Worm (Caenorhabditis elegans) whole organism, L4 larva: ENCODE results near the gene C24H11.5.
A peak's percentile ranks its signal among the peaks of the same experiment; 100 is the strongest.

ENCODE experiments used
- F10B5.3 ChIP-seq: sonication (generic microtip); optimal IDR thresholded peaks from 2 replicates; lab custom pipeline; 2016; ENCODE audit warnings: mild to moderate bottlenecking, missing genetic modification characterization, missing compliant biosample characterization
- Y48G9A.11 ChIP-seq: fragments of 200-800 bp; sonication (Bioruptor generic); IDR thresholded peaks from 2 replicates; pipeline ENCODE4 v1.3.6; 2022; ENCODE audit warnings: missing genetic modification reagents, missing genetic modification characterization, missing compliant biosample characterization
- Y75B8A.6 ChIP-seq: fragments of 200-800 bp; sonication (Bioruptor generic); IDR thresholded peaks from 2 replicates; pipeline ENCODE4 v1.3.6; 2022; ENCODE audit warnings: missing genetic modification reagents, missing genetic modification characterization, missing compliant biosample characterization
- ZK546.5 ChIP-seq, 2 experiments: sonication (generic microtip); optimal IDR thresholded peaks; 2 replicates each; lab custom pipeline; 2017; ENCODE audit warnings: missing biosample characterization in 2 of 2, missing genetic modification characterization in 2 of 2
- aha-1 ChIP-seq: fragments of 150-350 bp; peaks from one replicate; lab custom pipeline; 2014; ENCODE audit warnings: missing biosample characterization, missing genetic modification characterization
- arid-1 ChIP-seq: fragments of 200-800 bp; sonication (Bioruptor generic); conservative IDR thresholded peaks from 2 replicates; pipeline ENCODE4 v1.3.6; 2022; ENCODE audit warnings: missing genetic modification reagents, missing genetic modification characterization, missing compliant biosample characterization
- ceh-28 ChIP-seq: fragments of 150-350 bp; optimal IDR thresholded peaks from 2 replicates; lab custom pipeline; 2014; ENCODE audit warnings: missing biosample characterization, missing genetic modification reagents, missing genetic modification characterization
- ceh-62 ChIP-seq: sonication (generic microtip); optimal IDR thresholded peaks from 2 replicates; lab custom pipeline; 2017; ENCODE audit warnings: missing biosample characterization, missing genetic modification characterization
- ctbp-1 ChIP-seq: fragments of 200-800 bp; sonication (Bioruptor generic); IDR thresholded peaks from 2 replicates; pipeline ENCODE4 v1.3.6; 2022; ENCODE audit warnings: missing genetic modification reagents, missing genetic modification characterization, missing compliant biosample characterization
- daf-16 ChIP-seq, 3 experiments: sonication (generic microtip); optimal IDR thresholded peaks; 2 replicates each; lab custom pipeline; 2016 to 2017; ENCODE audit warnings: missing genetic modification characterization in 3 of 3, missing genetic modification reagents in 3 of 3, mild to moderate bottlenecking in 2 of 3, missing compliant biosample characterization in 2 of 3, missing biosample characterization in 1 of 3, moderate library complexity in 1 of 3
- daf-19 ChIP-seq: fragments of 200-800 bp; sonication (Bioruptor generic); conservative IDR thresholded peaks from 2 replicates; pipeline ENCODE4 v1.3.6; 2022; ENCODE audit warnings: missing genetic modification characterization, missing compliant biosample characterization
- daf-8 ChIP-seq: fragments of 200-800 bp; sonication (Bioruptor generic); IDR thresholded peaks from 2 replicates; pipeline ENCODE4 v1.3.6; 2022; ENCODE audit warnings: missing genetic modification characterization, missing compliant biosample characterization
- dmd-8 ChIP-seq: fragments of 200-800 bp; sonication (Bioruptor generic); IDR thresholded peaks from 2 replicates; pipeline ENCODE4 v1.3.6; 2022; ENCODE audit warnings: missing genetic modification characterization, missing compliant biosample characterization
- dpl-1 ChIP-seq: fragments of 150-350 bp; optimal IDR thresholded peaks from 2 replicates; lab custom pipeline; 2014; ENCODE audit warnings: missing biosample characterization, missing genetic modification reagents, missing genetic modification characterization
- duxl-1 ChIP-seq: sonication (generic microtip); optimal IDR thresholded peaks from 2 replicates; lab custom pipeline; 2016; ENCODE audit warnings: mild to moderate bottlenecking, missing genetic modification characterization, moderate library complexity, missing compliant biosample characterization; ENCODE audit not compliant: poor library complexity
- dve-1 ChIP-seq: sonication (generic microtip); optimal IDR thresholded peaks from 2 replicates; lab custom pipeline; 2017; ENCODE audit warnings: antibody characterized with exemption, mild to moderate bottlenecking, missing genetic modification characterization, missing compliant biosample characterization; ENCODE audit not compliant: insufficient read depth
- egl-43 ChIP-seq: fragments of 200-800 bp; sonication (Bioruptor generic); IDR thresholded peaks from 2 replicates; pipeline ENCODE4 v1.3.6; 2022; ENCODE audit warnings: missing genetic modification reagents, missing genetic modification characterization, missing compliant biosample characterization
- fos-1 ChIP-seq: fragments of 150-350 bp; optimal IDR thresholded peaks from 2 replicates; lab custom pipeline; 2014; ENCODE audit warnings: missing biosample characterization, missing genetic modification characterization
- gei-8 ChIP-seq: fragments of 200-800 bp; sonication (Bioruptor generic); optimal IDR thresholded peaks from 2 replicates; lab custom pipeline; 2018; ENCODE audit warnings: mild to moderate bottlenecking, missing genetic modification characterization, missing compliant biosample characterization
- hlh-11 ChIP-seq: fragments of 200-800 bp; sonication (Bioruptor generic); optimal IDR thresholded peaks from 2 replicates; lab custom pipeline; 2018; ENCODE audit warnings: mild to moderate bottlenecking, missing genetic modification characterization, missing compliant biosample characterization
- hlh-30 ChIP-seq: sonication (generic microtip); optimal IDR thresholded peaks from 2 replicates; lab custom pipeline; 2017; ENCODE audit warnings: antibody characterized with exemption, mild to moderate bottlenecking, missing genetic modification characterization, missing compliant biosample characterization; ENCODE audit not compliant: insufficient read depth
- lin-29 ChIP-seq: fragments of 200-800 bp; sonication (Bioruptor generic); IDR thresholded peaks from 2 replicates; pipeline ENCODE4 v1.3.6; 2022; ENCODE audit warnings: missing genetic modification reagents, missing genetic modification characterization, missing compliant biosample characterization
- lin-38 ChIP-seq: fragments of 200-800 bp; sonication (Bioruptor generic); IDR thresholded peaks from 2 replicates; pipeline ENCODE4 v1.3.6; 2022; ENCODE audit warnings: missing genetic modification reagents, missing genetic modification characterization, missing compliant biosample characterization
- lsy-2 ChIP-seq, 2 experiments: fragments of 150-350 bp in 1 of 2; sonication (generic microtip) in 1 of 2; optimal IDR thresholded peaks; 2 replicates each; lab custom pipeline; 2014 to 2017; ENCODE audit warnings: missing biosample characterization in 2 of 2, missing genetic modification characterization in 2 of 2
- madf-9 ChIP-seq: fragments of 200-800 bp; sonication (Bioruptor generic); conservative IDR thresholded peaks from 2 replicates; pipeline ENCODE4 v1.3.6; 2022; ENCODE audit warnings: missing genetic modification reagents, missing genetic modification characterization, missing compliant biosample characterization
- mdt-29 ChIP-seq: fragments of 200-800 bp; sonication (Bioruptor generic); IDR thresholded peaks from 2 replicates; pipeline ENCODE4 v1.3.6; 2022; ENCODE audit warnings: missing genetic modification reagents, missing genetic modification characterization, missing compliant biosample characterization
- mxl-3 ChIP-seq: fragments of 200-800 bp; sonication (Bioruptor generic); optimal IDR thresholded peaks from 2 replicates; lab custom pipeline; 2018; ENCODE audit warnings: mild to moderate bottlenecking, missing genetic modification characterization, missing compliant biosample characterization
- nhr-10 ChIP-seq: fragments of 150-350 bp; optimal IDR thresholded peaks from 2 replicates; lab custom pipeline; 2014; ENCODE audit warnings: missing biosample characterization, missing genetic modification characterization
- nhr-237 ChIP-seq: sonication (generic microtip); optimal IDR thresholded peaks from 2 replicates; lab custom pipeline; 2017; ENCODE audit warnings: missing biosample characterization, missing genetic modification characterization
- nhr-48 ChIP-seq: sonication (generic microtip); optimal IDR thresholded peaks from 2 replicates; lab custom pipeline; 2016; ENCODE audit warnings: mild to moderate bottlenecking, missing genetic modification characterization, missing compliant biosample characterization
- nhr-6 ChIP-seq: fragments of 150-350 bp; optimal IDR thresholded peaks from 2 replicates; lab custom pipeline; 2014; ENCODE audit warnings: missing biosample characterization, missing genetic modification characterization
- nhr-77 ChIP-seq: fragments of 150-350 bp; optimal IDR thresholded peaks from 2 replicates; lab custom pipeline; 2014; ENCODE audit warnings: missing biosample characterization, missing genetic modification characterization
- php-3 ChIP-seq: fragments of 200-800 bp; sonication (Bioruptor generic); IDR thresholded peaks from 2 replicates; pipeline ENCODE4 v1.3.6; 2022; ENCODE audit warnings: missing genetic modification reagents, missing genetic modification characterization, missing compliant biosample characterization
- pqm-1 ChIP-seq: sonication (generic microtip); optimal IDR thresholded peaks from 2 replicates; lab custom pipeline; 2017; ENCODE audit warnings: missing biosample characterization, missing genetic modification characterization
- rbr-2 ChIP-seq: sonication (generic microtip); optimal IDR thresholded peaks from 2 replicates; lab custom pipeline; 2016; ENCODE audit warnings: missing genotype, missing genetic modification characterization, missing compliant biosample characterization
- sdz-12 ChIP-seq: fragments of 200-800 bp; sonication (Bioruptor generic); optimal IDR thresholded peaks from 2 replicates; lab custom pipeline; 2018; ENCODE audit warnings: mild to moderate bottlenecking, missing genetic modification characterization, missing compliant biosample characterization
- set-16 ChIP-seq: fragments of 200-800 bp; sonication (Bioruptor generic); IDR thresholded peaks from 2 replicates; pipeline ENCODE4 v1.3.6; 2022; ENCODE audit warnings: missing genetic modification reagents, missing genetic modification characterization, missing compliant biosample characterization
- snpc-4 ChIP-seq: fragments of 150-350 bp; optimal IDR thresholded peaks from 2 replicates; lab custom pipeline; 2014; ENCODE audit warnings: missing biosample characterization, missing genetic modification characterization
- spr-1 ChIP-seq: sonication (generic microtip); optimal IDR thresholded peaks from 2 replicates; lab custom pipeline; 2016; ENCODE audit warnings: mild to moderate bottlenecking, missing genetic modification characterization, missing compliant biosample characterization
- tra-1 ChIP-seq: fragments of 200-800 bp; sonication (Bioruptor generic); IDR thresholded peaks from 2 replicates; pipeline ENCODE4 v1.3.6; 2022; ENCODE audit warnings: missing genetic modification reagents, missing genetic modification characterization, missing compliant biosample characterization
- unc-62 ChIP-seq, 3 experiments: fragments of 150-350 bp in 1 of 3; sonication (generic microtip); optimal IDR thresholded peaks in 2 of 3; peaks in 1 of 3; 1 replicate in 1 of 3; 2 replicates in 2 of 3; lab custom pipeline; 2014 to 2017; ENCODE audit warnings: missing biosample characterization in 3 of 3, missing genetic modification characterization in 3 of 3, missing genetic modification reagents in 3 of 3, missing genotype in 1 of 3
- zfp-3 ChIP-seq: fragments of 200-800 bp; sonication (Bioruptor generic); conservative IDR thresholded peaks from 2 replicates; pipeline ENCODE4 v1.3.6; 2022; ENCODE audit warnings: missing genetic modification reagents, missing genetic modification characterization, missing compliant biosample characterization
- zip-2 ChIP-seq: fragments of 150-350 bp; optimal IDR thresholded peaks from 2 replicates; lab custom pipeline; 2014; ENCODE audit warnings: missing biosample characterization, missing genetic modification characterization
- ztf-11 ChIP-seq: fragments of 150-350 bp; optimal IDR thresholded peaks from 2 replicates; lab custom pipeline; 2014; ENCODE audit warnings: missing biosample characterization, missing genetic modification characterization

The C24H11.5 gene

DNA sequence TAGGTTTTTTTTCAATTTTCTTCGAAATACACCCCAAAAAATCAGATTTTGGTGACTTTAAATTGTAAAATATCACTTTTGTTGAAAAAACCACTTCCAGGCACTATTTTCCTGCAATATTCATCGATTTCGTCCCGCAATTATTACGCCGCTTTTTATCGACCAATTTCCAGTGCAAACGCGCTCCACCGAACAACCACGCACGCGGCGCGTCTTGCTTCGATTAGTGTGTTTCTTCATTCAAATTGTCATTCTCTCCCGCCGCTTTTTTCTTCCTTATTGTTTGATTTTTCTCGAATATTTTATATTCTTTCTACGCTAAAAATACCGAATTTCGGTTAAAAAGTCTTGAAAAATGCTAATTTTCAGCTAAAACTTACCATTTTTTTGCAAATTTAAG, 45.6 kb downstream of the C24H11.5 start (continued):
- TF ChIP-seq tra-1 (GFP tag; lab: Robert Waterston, UW) (no peak), fos-1 (tag; lab: Kevin White, UChicago) (no peak), daf-19 (no peak), sdz-12 (no peak), Y75B8A.6 (no peak), nhr-237 (tag; lab: Kevin White, UChicago) (no peak), set-16 (GFP tag; lab: Robert Waterston, UW) (no peak), arid-1 (0 out of 2 replicates have a peak, but pooled peaks have one; percentile 42), rbr-2 (tag; lab: Kevin White, UChicago) (peak; percentile 69), spr-1 (tag; lab: Kevin White, UChicago) (no peak), duxl-1 (tag; lab: Kevin White, UChicago) (no peak), aha-1 (tag; lab: Kevin White, UChicago) (peak; percentile 93), lin-29 (no peak), hlh-30 (peak; percentile 94), php-3 (GFP tag; lab: Robert Waterston, UW) (no peak), dve-1 (tag; lab: Kevin White, UChicago) (peak; percentile 20), lsy-2 (tag; optimal IDR thresholded peaks at IDR 0.05; lab: Kevin White, UChicago) (peak in 1 of 2 experiments; percentile 87), daf-16 (GFP tag; optimal IDR thresholded peaks at IDR 0.05; lab: Kevin White, UChicago) (no peak), daf-16 (tag; optimal IDR thresholded peaks at IDR 0.05; lab: Kevin White, UChicago) (peak; percentile 17), snpc-4 (no peak), Y48G9A.11 (no peak), nhr-48 (tag; lab: Kevin White, UChicago) (no peak), lin-38 (GFP tag; lab: Robert Waterston, UW) (peak; percentile 94), ceh-62 (tag; lab: Kevin White, UChicago) (no peak), zfp-3 (GFP tag; lab: Robert Waterston, UW) (no peak), pqm-1 (tag; lab: Kevin White, UChicago) (no peak), ZK546.5 (tag; optimal IDR thresholded peaks at IDR 0.05; lab: Kevin White, UChicago) (no peak), dpl-1 (GFP tag; lab: Kevin White, UChicago) (peak; percentile 64), egl-43 (GFP tag; lab: Robert Waterston, UW) (no peak), mxl-3 (peak; percentile 91), nhr-6 (tag; lab: Kevin White, UChicago) (peak; percentile 42), mdt-29 (GFP tag; lab: Robert Waterston, UW) (no peak), unc-62 (GFP tag; optimal IDR thresholded peaks at IDR 0.05 in 1 of 2; lab: Kevin White, UChicago) (no peak), unc-62 (tag; optimal IDR thresholded peaks at IDR 0.05; lab: Kevin White, UChicago) (no peak), nhr-10 (tag; lab: Kevin White, UChicago) (no peak), nhr-77 (tag; lab: Kevin White, UChicago) (peak; percentile 36), madf-9 (GFP tag; lab: Robert Waterston, UW) (no peak), daf-8 (no peak), ceh-28 (tag; lab: Kevin White, UChicago) (no peak), ctbp-1 (GFP tag; lab: Robert Waterston, UW) (no peak), hlh-11 (peak; percentile 67), F10B5.3 (tag; lab: Kevin White, UChicago) (no peak), ztf-11 (no peak), zip-2 (tag; lab: Kevin White, UChicago) (no peak), dmd-8 (GFP tag; lab: Robert Waterston, UW) (no peak), gei-8 (GFP tag; lab: Kevin White, UChicago) (no peak)
- TF ChIP-seq, all 104 proteins: peak for 22
